Worm (Caenorhabditis elegans) whole organism, L4/young adult: Measurements from ENCODE around the gene ZC132.3.
"Not testable (repeated sequence)": the region's sequence is repeated elsewhere in the genome, so short reads cannot be mapped to it uniquely, and the experiment has no call there.

ENCODE experiments used
- dao-5 ChIP-seq: sonication (generic microtip); optimal IDR thresholded peaks from 2 replicates; lab custom pipeline; 2016; ENCODE audit warnings: missing genotype, missing genetic modification characterization, moderate library complexity, missing compliant biosample characterization
- him-1 ChIP-seq: sonication (generic microtip); optimal IDR thresholded peaks from 2 replicates; lab custom pipeline; 2016; ENCODE audit warnings: missing genotype, missing genetic modification reagents, missing genetic modification characterization, missing compliant biosample characterization

- not testable (repeated sequence) for TF ChIP-seq him-1, dao-5 (tag; lab: Kevin White, UChicago)
Measured at ce11 chrV:4293425-4293824, 6.2 kb downstream of the ZC132.3 start, which contains the start of gene srh-194.
